Worm (Caenorhabditis elegans) whole organism, L3 larva: ENCODE measurements around the gene F18E9.7.

ENCODE experiments used
- ama-1 ChIP-seq: fragments of 150-350 bp; optimal IDR thresholded peaks from 2 replicates; lab custom pipeline; 2018
- elt-2 ChIP-seq: sonication (generic microtip); optimal IDR thresholded peaks from 2 replicates; lab custom pipeline; 2016; ENCODE audit warnings: missing genetic modification reagents, mild to moderate bottlenecking, missing genetic modification characterization, missing compliant biosample characterization
- hmg-11 ChIP-seq: sonication (generic microtip); optimal IDR thresholded peaks from 2 replicates; lab custom pipeline; 2016; ENCODE audit warnings: missing genetic modification characterization, missing compliant biosample characterization
- lin-39 ChIP-seq: fragments of 150-350 bp; optimal IDR thresholded peaks from 2 replicates; lab custom pipeline; 2018; ENCODE audit warnings: missing biosample characterization, missing genetic modification reagents, missing genetic modification characterization
- mdl-1 ChIP-seq: fragments of 150-350 bp; optimal IDR thresholded peaks from 2 replicates; lab custom pipeline; 2014; ENCODE audit warnings: missing biosample characterization, missing genetic modification characterization
- nhr-237 ChIP-seq: fragments of 150-350 bp; optimal IDR thresholded peaks from 2 replicates; lab custom pipeline; 2014; ENCODE audit warnings: missing biosample characterization, missing genetic modification characterization
- nhr-43 ChIP-seq: sonication (generic microtip); optimal IDR thresholded peaks from 2 replicates; lab custom pipeline; 2016; ENCODE audit warnings: mild to moderate bottlenecking, missing genetic modification characterization, missing compliant biosample characterization; ENCODE audit not compliant: poor library complexity, severe bottlenecking
- nhr-76 ChIP-seq: fragments of 150-350 bp; sonication (generic microtip); optimal IDR thresholded peaks from 5 replicates; lab custom pipeline; 2014; ENCODE audit warnings: missing biosample characterization, missing genetic modification characterization

ce11 chrX:8612278-8612677 lies 14.7 kb upstream of the F18E9.7 start:
- TF ChIP-seq nhr-43 (tag; lab: Kevin White, UChicago) (no peak), nhr-237 (tag; lab: Kevin White, UChicago) (no peak), ama-1 (lab: Kevin White, UChicago) (no peak), nhr-76 (no peak), mdl-1 (tag; lab: Kevin White, UChicago) (no peak), hmg-11 (tag; lab: Kevin White, UChicago) (no peak), lin-39 (tag; lab: Kevin White, UChicago) (no peak), elt-2 (no peak)
